Fruit fly (Drosophila melanogaster): ENCODE results near the gene Mtp.

The Mtp gene

dm6 chr2L:20918056-20918674 lies 4.5 kb downstream of the Mtp start:
- TF ChIP-seq CG8119 (GFP tag; IDR thresholded peaks at IDR 0.05) = peak; percentile 90
- peak; percentile 33 for TF ChIP-seq CG6854 (GFP tag; optimal IDR thresholded peaks at IDR 0.05)
- peak; percentile 72 for TF ChIP-seq dac (GFP tag; optimal IDR thresholded peaks at IDR 0.05)
- peak; percentile 72 for TF ChIP-seq lz (GFP tag; optimal IDR thresholded peaks at IDR 0.05)
- TF ChIP-seq eg (GFP tag; IDR thresholded peaks at IDR 0.05) = peak; percentile 81
- TF ChIP-seq CG7368 (GFP tag; optimal IDR thresholded peaks at IDR 0.05) = no peak
- TF ChIP-seq svp (GFP tag) = peak; percentile 90
- peak; percentile 66 for TF ChIP-seq CG6792 (GFP tag; optimal IDR thresholded peaks at IDR 0.05)
- TF ChIP-seq CG1621 (tag; optimal IDR thresholded peaks at IDR 0.05) = peak; percentile 75
- TF ChIP-seq Smox (GFP tag; optimal IDR thresholded peaks at IDR 0.05) = peak; percentile 77
- no peak for TF ChIP-seq CG6808 (GFP tag; optimal IDR thresholded peaks at IDR 0.05)
- TF ChIP-seq Hr4 (GFP tag; optimal IDR thresholded peaks at IDR 0.05) = peak; percentile 88
- TF ChIP-seq fkh (GFP tag; optimal IDR thresholded peaks at IDR 0.05) = no peak
- peak; percentile 70 for TF ChIP-seq acj6 (GFP tag; optimal IDR thresholded peaks at IDR 0.05)
- peak; percentile 44 for TF ChIP-seq Ets21C (GFP tag; optimal IDR thresholded peaks at IDR 0.05)
- peak; percentile 69 for TF ChIP-seq Met (GFP tag; optimal IDR thresholded peaks at IDR 0.05)
- peak; percentile 66 for TF ChIP-seq fd59A (GFP tag; optimal IDR thresholded peaks at IDR 0.05)
- TF ChIP-seq fd85E (GFP tag; optimal IDR thresholded peaks at IDR 0.05) = no peak
- peak; percentile 48 for TF ChIP-seq CG4318 (GFP tag; optimal IDR thresholded peaks at IDR 0.05)
- no peak for TF ChIP-seq CG10669 (GFP tag; optimal IDR thresholded peaks at IDR 0.05)
- TF ChIP-seq CG3032 (tag; optimal IDR thresholded peaks at IDR 0.05) = peak; percentile 9
- no peak for TF ChIP-seq CG8319 (GFP tag; optimal IDR thresholded peaks at IDR 0.05)
- TF ChIP-seq CG10631 (GFP tag; optimal IDR thresholded peaks at IDR 0.05) = peak; percentile 55
- peak; percentile 20 for TF ChIP-seq CG9139 (GFP tag; optimal IDR thresholded peaks at IDR 0.05)
- peak; percentile 74 for TF ChIP-seq Sox102F (GFP tag; optimal IDR thresholded peaks at IDR 0.05)
- peak; percentile 78 for TF ChIP-seq Sox14 (GFP tag; optimal IDR thresholded peaks at IDR 0.05)
- TF ChIP-seq net (GFP tag; optimal IDR thresholded peaks at IDR 0.05) = peak; percentile 60
- peak; percentile 89 for TF ChIP-seq CG6163 (GFP tag; IDR thresholded peaks at IDR 0.05)
- TF ChIP-seq CG31627 (GFP tag; optimal IDR thresholded peaks at IDR 0.05) = peak; percentile 72
- no peak for TF ChIP-seq Ets96B (tag; optimal IDR thresholded peaks at IDR 0.05)
- peak; percentile 64 to 72 for TF ChIP-seq ss (GFP tag; optimal IDR thresholded peaks at IDR 0.05)
- peak; percentile 77 for TF ChIP-seq CG3919 (GFP tag; optimal IDR thresholded peaks at IDR 0.05)
- TF ChIP-seq salr (GFP tag; optimal IDR thresholded peaks at IDR 0.05) = peak in 1 of 2 experiments; percentile 32
- peak; percentile 80 for TF ChIP-seq Eip78C (GFP tag)
- TF ChIP-seq Eip93F (GFP tag; optimal IDR thresholded peaks at IDR 0.05) = no peak
- TF ChIP-seq CG16779 (tag; optimal IDR thresholded peaks at IDR 0.05) = peak; percentile 54
- no peak for TF ChIP-seq CG6276 (GFP tag; optimal IDR thresholded peaks at IDR 0.05)
- peak; percentile 75 for TF ChIP-seq Hr39 (GFP tag; optimal IDR thresholded peaks at IDR 0.05)
- TF ChIP-seq CG34406 (GFP tag; optimal IDR thresholded peaks at IDR 0.05) = peak; percentile 66
- TF ChIP-seq Gug (GFP tag; IDR thresholded peaks at IDR 0.05) = peak; percentile 63
- TF ChIP-seq vri (GFP tag; optimal IDR thresholded peaks at IDR 0.05) = peak; percentile 73
- TF ChIP-seq CG11902 (GFP tag; optimal IDR thresholded peaks at IDR 0.05) = peak; percentile 34
- peak; percentile 78 for TF ChIP-seq esn (GFP tag; optimal IDR thresholded peaks at IDR 0.05)
- TF ChIP-seq CG15336 (GFP tag; IDR thresholded peaks at IDR 0.05) = peak; percentile 93
- peak; percentile 75 for TF ChIP-seq pdm3 (GFP tag; optimal IDR thresholded peaks at IDR 0.05)
- TF ChIP-seq CG32006 (GFP tag; optimal IDR thresholded peaks at IDR 0.05) = peak; percentile 82
- TF ChIP-seq OdsH (GFP tag; optimal IDR thresholded peaks at IDR 0.05) = peak; percentile 78
- no peak for TF ChIP-seq Blimp-1 (GFP tag; optimal IDR thresholded peaks at IDR 0.05)
- TF ChIP-seq achi (GFP tag; optimal IDR thresholded peaks at IDR 0.05) = peak; percentile 70
- TF ChIP-seq CG11294 (GFP tag; IDR thresholded peaks at IDR 0.05) = 0 out of 2 replicates have a peak, but pooled peaks have one; percentile 7
- TF ChIP-seq Lpt (GFP tag; optimal IDR thresholded peaks at IDR 0.05) = peak; percentile 79
- peak; percentile 24 for TF ChIP-seq Sox15 (GFP tag; optimal IDR thresholded peaks at IDR 0.05)

Measured in whole organism, prepupa.